Fruit fly (Drosophila melanogaster) whole organism, embryonic: ENCODE measurements around the gene sxe2.

Experiments
- Awh ChIP-seq: fragments of 200-800 bp; sonication (Bioruptor generic); IDR thresholded peaks from 2 replicates; pipeline ENCODE4, ENCODE4 v1.3.6; 2022; ENCODE audit warnings: missing biosample characterization, missing genetic modification characterization
- Blimp-1 ChIP-seq: fragments of 200-800 bp; sonication (Bioruptor generic); optimal IDR thresholded peaks from 3 replicates; lab custom pipeline; 2018; ENCODE audit warnings: missing biosample characterization, missing genetic modification characterization, mild to moderate bottlenecking, moderate library complexity, missing genetic modification reagents
- Bteb2 ChIP-seq: fragments of 200-800 bp; sonication (Bioruptor generic); optimal IDR thresholded peaks from 2 replicates; lab custom pipeline; 2016; ENCODE audit warnings: missing biosample characterization, missing genetic modification characterization
- CG10209 ChIP-seq: fragments of 200-800 bp; sonication (Bioruptor generic); optimal IDR thresholded peaks from 3 replicates; lab custom pipeline; 2017; ENCODE audit warnings: missing biosample characterization, mild to moderate bottlenecking, missing genetic modification characterization, missing genetic modification reagents
- CG10979 ChIP-seq: fragments of 200-800 bp; sonication (Bioruptor generic); optimal IDR thresholded peaks from 2 replicates; lab custom pipeline; 2018; ENCODE audit warnings: missing biosample characterization, mild to moderate bottlenecking, missing genetic modification characterization, moderate library complexity
- CG11504 ChIP-seq: fragments of 200-800 bp; sonication (Bioruptor generic); optimal IDR thresholded peaks from 3 replicates; lab custom pipeline; 2019; ENCODE audit warnings: missing biosample characterization, mild to moderate bottlenecking, missing genetic modification characterization, moderate library complexity
- CG14667 ChIP-seq: fragments of 200-800 bp; sonication (Bioruptor generic); IDR thresholded peaks from 2 replicates; pipeline ENCODE4 v1.3.6; 2022; ENCODE audit warnings: missing biosample characterization, missing genetic modification characterization
- CG15514 ChIP-seq: fragments of 200-800 bp; sonication (Bioruptor generic); optimal IDR thresholded peaks from 3 replicates; lab custom pipeline; 2017; ENCODE audit warnings: missing biosample characterization, missing genetic modification characterization, mild to moderate bottlenecking, moderate library complexity, missing genetic modification reagents
- CG15601 ChIP-seq: fragments of 200-800 bp; sonication (Bioruptor generic); optimal IDR thresholded peaks from 3 replicates; lab custom pipeline; 2019; ENCODE audit warnings: missing biosample characterization, mild to moderate bottlenecking, missing genetic modification characterization, moderate library complexity
- CG17802 ChIP-seq: fragments of 200-800 bp; sonication (Bioruptor generic); optimal IDR thresholded peaks from 2 replicates; lab custom pipeline; 2018; ENCODE audit warnings: missing biosample characterization, mild to moderate bottlenecking, missing genetic modification characterization, moderate library complexity
- CG31365 ChIP-seq: fragments of 200-800 bp; sonication (Bioruptor generic); optimal IDR thresholded peaks from 2 replicates; lab custom pipeline; 2018; ENCODE audit warnings: missing biosample characterization, mild to moderate bottlenecking, missing genetic modification characterization
- CG34224 ChIP-seq: fragments of 200-800 bp; sonication (Bioruptor generic); IDR thresholded peaks from 3 replicates; pipeline ENCODE4 v1.3.6; 2022; ENCODE audit warnings: missing biosample characterization, missing genetic modification characterization; ENCODE audit not compliant: partially characterized antibody
- CG34422 ChIP-seq: fragments of 200-800 bp; sonication (Bioruptor generic); IDR thresholded peaks from 3 replicates; pipeline ENCODE4 v1.3.6; 2022; ENCODE audit warnings: missing biosample characterization, missing genetic modification characterization
- CG4360 ChIP-seq: fragments of 200-800 bp; sonication (Bioruptor generic); IDR thresholded peaks from 2 replicates; pipeline ENCODE4 v1.3.6; 2022; ENCODE audit warnings: missing biosample characterization, missing genetic modification characterization
- CG4404 ChIP-seq: fragments of 200-800 bp; sonication (Bioruptor generic); IDR thresholded peaks from 2 replicates; pipeline ENCODE4 v1.3.6; 2022; ENCODE audit warnings: missing biosample characterization, missing genetic modification characterization
- CG4820 ChIP-seq: fragments of 200-800 bp; sonication (Bioruptor generic); optimal IDR thresholded peaks from 3 replicates; lab custom pipeline; 2016; ENCODE audit warnings: missing biosample characterization, missing genetic modification characterization
- CG8924 ChIP-seq: fragments of 200-800 bp; optimal IDR thresholded peaks from 3 replicates; lab custom pipeline; 2019; ENCODE audit warnings: missing biosample characterization, mild to moderate bottlenecking, missing genetic modification characterization, moderate library complexity
- CG9727 ChIP-seq: fragments of 200-800 bp; sonication (Bioruptor generic); optimal IDR thresholded peaks from 3 replicates; lab custom pipeline; 2017; ENCODE audit warnings: missing biosample characterization, mild to moderate bottlenecking, missing genetic modification characterization
- D ChIP-seq, 2 experiments: fragments of 200-800 bp in 1 of 2; fragments of >200 bp in 1 of 2; sonication (Bioruptor generic) in 1 of 2; optimal IDR thresholded peaks; 2 replicates in 1 of 2; 3 replicates in 1 of 2; lab custom pipeline; 2017; ENCODE audit warnings: mild to moderate bottlenecking in 1 of 2, missing biosample characterization in 1 of 2, missing genetic modification characterization in 1 of 2, missing genetic modification reagents in 1 of 2
- D19B ChIP-seq: fragments of 200-800 bp; sonication (Bioruptor generic); optimal IDR thresholded peaks from 2 replicates; lab custom pipeline; 2017; ENCODE audit warnings: missing biosample characterization, mild to moderate bottlenecking, missing genetic modification characterization
- Drgx ChIP-seq: fragments of 200-800 bp; sonication (Bioruptor generic); IDR thresholded peaks from 2 replicates; pipeline ENCODE4 v1.3.6; 2022; ENCODE audit warnings: missing biosample characterization, missing genetic modification characterization
- Jarid2 ChIP-seq: fragments of 200-800 bp; sonication (Bioruptor generic); optimal IDR thresholded peaks from 3 replicates; lab custom pipeline; 2017; ENCODE audit warnings: mild to moderate bottlenecking, missing biosample characterization, missing genetic modification reagents, missing genetic modification characterization
- MESR4 ChIP-seq: fragments of 200-800 bp; sonication (Bioruptor generic); optimal IDR thresholded peaks from 2 replicates; lab custom pipeline; 2018; ENCODE audit warnings: missing biosample characterization, mild to moderate bottlenecking, missing genetic modification characterization, moderate library complexity
- Neu2 ChIP-seq: fragments of 200-800 bp; sonication (Bioruptor generic); optimal IDR thresholded peaks from 3 replicates; lab custom pipeline; 2016; ENCODE audit warnings: missing biosample characterization, missing genetic modification characterization, borderline replicate concordance
- Opbp ChIP-seq: fragments of 200-800 bp; sonication (Bioruptor generic); IDR thresholded peaks from 3 replicates; pipeline ENCODE4 v1.3.6; 2022; ENCODE audit warnings: missing biosample characterization, missing genetic modification characterization; ENCODE audit not compliant: partially characterized antibody
- Optix ChIP-seq: fragments of 200-800 bp; sonication (Bioruptor generic); IDR thresholded peaks from 3 replicates; pipeline ENCODE4 v1.3.6; 2022; ENCODE audit warnings: missing biosample characterization, missing genetic modification characterization
- Rfx ChIP-seq: fragments of 200-800 bp; sonication (Bioruptor generic); IDR thresholded peaks from 2 replicates; pipeline ENCODE4 v1.3.6; 2022; ENCODE audit warnings: missing biosample characterization, missing genetic modification characterization
- Trl ChIP-seq, 3 experiments: fragments of >200 bp in 2 of 3; fragments of 200-800 bp in 1 of 3; sonication (Bioruptor generic) in 1 of 3; optimal IDR thresholded peaks; 2 replicates in 1 of 3; 3 replicates in 2 of 3; lab custom pipeline; 2016 to 2017; ENCODE audit warnings: missing biosample characterization in 1 of 3, missing genetic modification characterization in 1 of 3
- Xrp1 ChIP-seq: fragments of 200-800 bp; sonication (Bioruptor generic); IDR thresholded peaks from 2 replicates; pipeline ENCODE4 v1.3.6; 2022; ENCODE audit warnings: missing biosample characterization, missing genetic modification characterization
- ase ChIP-seq: fragments of 200-800 bp; sonication (Bioruptor generic); IDR thresholded peaks from 3 replicates; pipeline ENCODE4 v1.3.6; 2022; ENCODE audit warnings: missing biosample characterization, missing genetic modification characterization
- bsh ChIP-seq, 2 experiments: fragments of 200-800 bp; sonication (Bioruptor generic); optimal IDR thresholded peaks; 2 replicates each; lab custom pipeline; 2017 to 2018; ENCODE audit warnings: mild to moderate bottlenecking in 2 of 2, missing biosample characterization in 2 of 2, missing genetic modification characterization in 2 of 2, moderate library complexity in 1 of 2
- cato ChIP-seq: fragments of 200-800 bp; sonication (Bioruptor generic); optimal IDR thresholded peaks from 2 replicates; lab custom pipeline; 2016; ENCODE audit warnings: missing biosample characterization, missing genetic modification characterization, borderline replicate concordance
- cg ChIP-seq: fragments of 200-800 bp; sonication (Bioruptor generic); optimal IDR thresholded peaks from 3 replicates; lab custom pipeline; 2019; ENCODE audit warnings: missing biosample characterization, mild to moderate bottlenecking, missing genetic modification characterization, moderate library complexity
- chinmo ChIP-seq: fragments of 200-800 bp; sonication (Bioruptor generic); IDR thresholded peaks from 4 replicates; pipeline ENCODE4 v1.3.6; 2022; ENCODE audit warnings: missing biosample characterization, missing genetic modification characterization; ENCODE audit not compliant: partially characterized antibody
- dmrt11E ChIP-seq: fragments of 200-800 bp; sonication (Bioruptor generic); optimal IDR thresholded peaks from 3 replicates; lab custom pipeline; 2018; ENCODE audit warnings: missing biosample characterization, mild to moderate bottlenecking, missing genetic modification characterization, moderate library complexity
- dysf ChIP-seq: fragments of 200-800 bp; sonication (Bioruptor generic); IDR thresholded peaks from 3 replicates; pipeline ENCODE4 v1.3.6; 2022; ENCODE audit warnings: missing biosample characterization, missing genetic modification characterization
- grau ChIP-seq: fragments of 200-800 bp; optimal IDR thresholded peaks from 3 replicates; lab custom pipeline; 2019; ENCODE audit warnings: missing biosample characterization, mild to moderate bottlenecking, missing genetic modification characterization, moderate library complexity
- nau ChIP-seq: fragments of 200-800 bp; sonication (Bioruptor generic); optimal IDR thresholded peaks from 3 replicates; lab custom pipeline; 2017; ENCODE audit warnings: missing biosample characterization, mild to moderate bottlenecking, missing genetic modification characterization, missing genetic modification reagents
- otp ChIP-seq: fragments of 200-800 bp; sonication (Bioruptor generic); IDR thresholded peaks from 3 replicates; pipeline ENCODE4, ENCODE4 v1.3.6; 2022; ENCODE audit warnings: missing biosample characterization, missing genetic modification characterization
- phol ChIP-seq: fragments of 200-800 bp; sonication (Bioruptor generic); optimal IDR thresholded peaks from 3 replicates; lab custom pipeline; 2018; ENCODE audit warnings: missing biosample characterization, mild to moderate bottlenecking, missing genetic modification characterization, moderate library complexity
- pnt ChIP-seq: fragments of 200-800 bp; sonication (Bioruptor generic); optimal IDR thresholded peaks from 3 replicates; lab custom pipeline; 2016; ENCODE audit warnings: missing biosample characterization, missing genetic modification characterization
- prd ChIP-seq, 3 experiments: fragments of >200 bp in 2 of 3; fragments of 200-800 bp in 1 of 3; sonication (Bioruptor generic) in 1 of 3; optimal IDR thresholded peaks in 2 of 3; IDR thresholded peaks in 1 of 3; 2 replicates in 2 of 3; 3 replicates in 1 of 3; pipeline versions ENCODE4 v1.3.6 to Lab custom; 2017 to 2022; ENCODE audit warnings: missing biosample characterization in 1 of 3, missing genetic modification characterization in 1 of 3
- row ChIP-seq: fragments of 200-800 bp; sonication (Bioruptor generic); IDR thresholded peaks from 3 replicates; pipeline ENCODE4 v1.3.6; 2022; ENCODE audit warnings: missing biosample characterization, missing genetic modification characterization
- tio ChIP-seq: fragments of 200-800 bp; sonication (Bioruptor generic); optimal IDR thresholded peaks from 2 replicates; lab custom pipeline; 2017; ENCODE audit warnings: missing biosample characterization, missing genetic modification characterization, inconsistent platforms
- trem ChIP-seq: fragments of 200-800 bp; optimal IDR thresholded peaks from 3 replicates; lab custom pipeline; 2019; ENCODE audit warnings: missing biosample characterization, mild to moderate bottlenecking, missing genetic modification characterization, moderate library complexity
- zen ChIP-seq: fragments of 200-800 bp; sonication (Bioruptor generic); optimal IDR thresholded peaks from 3 replicates; lab custom pipeline; 2018; ENCODE audit warnings: missing biosample characterization, mild to moderate bottlenecking, missing genetic modification characterization, moderate library complexity
- zfh1 ChIP-seq: fragments of 200-800 bp; sonication (Bioruptor generic); IDR thresholded peaks from 3 replicates; pipeline ENCODE4 v1.3.6; 2022; ENCODE audit warnings: missing biosample characterization, missing genetic modification characterization

sxe2 gene

dm6 chr3R:16119441-16119840 lies 35.8 kb downstream of the sxe2 start:
- TF ChIP-seq ase (GFP tag; lab: Robert Waterston, UW) (no peak), phol (peak; percentile 16), zen (tag; lab: Kevin White, UChicago) (peak; percentile 72), CG10209 (GFP tag; lab: Kevin White, UChicago) (peak; percentile 1), Opbp (GFP tag; lab: Robert Waterston, UW) (no peak), CG17802 (tag; lab: Kevin White, UChicago) (no peak), otp (GFP tag; lab: Robert Waterston, UW) (0 out of 3 replicates have a peak, but pooled peaks have one; percentile 24), pnt (GFP tag; lab: Kevin White, UChicago) (peak; percentile 6), CG11504 (peak; percentile 22), CG31365 (tag; lab: Kevin White, UChicago) (no peak), dmrt11E (tag; lab: Kevin White, UChicago) (peak; percentile 16), zfh1 (GFP tag; lab: Robert Waterston, UW) (peak; percentile 70; the same call in 2 of the 3 replicates), row (GFP tag; lab: Robert Waterston, UW) (peak; percentile 38; the same call in 1 of the 3 replicates), dysf (GFP tag; lab: Robert Waterston, UW) (peak; percentile 37; the same call in 1 of the 3 replicates), bsh (GFP tag; optimal IDR thresholded peaks at IDR 0.05; lab: Kevin White, UChicago) (peak; percentile 10 to 74), Awh (GFP tag; lab: Robert Waterston, UW) (no peak), Drgx (peak; percentile 89), CG14667 (GFP tag; lab: Robert Waterston, UW) (peak; percentile 34; the same call in 1 of the 2 replicates), CG9727 (peak; percentile 9), prd (optimal IDR thresholded peaks at IDR 0.05; lab: Kevin White, UChicago) (no peak), prd (GFP tag; IDR thresholded peaks at IDR 0.05; lab: Robert Waterston, UW) (peak; percentile 86), CG4820 (GFP tag; lab: Kevin White, UChicago) (peak; percentile 4), Blimp-1 (GFP tag; lab: Kevin White, UChicago) (peak; percentile 16), Xrp1 (GFP tag; lab: Robert Waterston, UW) (peak; percentile 63; the same call in 1 of the 2 replicates), CG10979 (tag; lab: Kevin White, UChicago) (peak; percentile 23), CG15514 (GFP tag; lab: Kevin White, UChicago) (peak; percentile 1), D19B (GFP tag; lab: Kevin White, UChicago) (peak; percentile 54), CG4404 (peak; percentile 22; the same call in 1 of the 2 replicates), D (optimal IDR thresholded peaks at IDR 0.05; lab: Kevin White, UChicago) (no peak), D (GFP tag; optimal IDR thresholded peaks at IDR 0.05; lab: Kevin White, UChicago) (no peak), tio (GFP tag; lab: Kevin White, UChicago) (peak; percentile 2)

dm6 chr3R:16128471-16128870 lies 44.8 kb downstream of the sxe2 start:
- no peak for TF ChIP-seq row (GFP tag; lab: Robert Waterston, UW)
- no peak for TF ChIP-seq Bteb2 (GFP tag; lab: Kevin White, UChicago)
- 0 out of 4 replicates have a peak, but pooled peaks have one; percentile 64 for TF ChIP-seq chinmo (GFP tag; lab: Robert Waterston, UW)
- no peak for TF ChIP-seq Rfx (GFP tag; lab: Robert Waterston, UW)
- TF ChIP-seq cg (GFP tag; lab: Kevin White, UChicago): no peak
- TF ChIP-seq grau (tag; lab: Kevin White, UChicago): no peak
- TF ChIP-seq MESR4: no peak
- no peak for TF ChIP-seq Optix (GFP tag; lab: Robert Waterston, UW)
- peak; percentile 11 for TF ChIP-seq Jarid2
- TF ChIP-seq CG34224: 0 out of 3 replicates have a peak, but pooled peaks have one; percentile 15
- TF ChIP-seq CG34422 (GFP tag; lab: Robert Waterston, UW): 0 out of 3 replicates have a peak, but pooled peaks have one; percentile 32
- TF ChIP-seq Trl (optimal IDR thresholded peaks at IDR 0.05; lab: Kevin White, UChicago): peak; percentile 19 to 39
- TF ChIP-seq Trl (GFP tag; optimal IDR thresholded peaks at IDR 0.05; lab: Kevin White, UChicago): no peak
- TF ChIP-seq CG15601: no peak
- TF ChIP-seq trem: no peak
- no peak for TF ChIP-seq Awh (GFP tag; lab: Robert Waterston, UW)
- no peak for TF ChIP-seq CG8924
- TF ChIP-seq CG9727: no peak
- TF ChIP-seq CG4360 (GFP tag; lab: Robert Waterston, UW): no peak
- no peak for TF ChIP-seq Neu2
- TF ChIP-seq nau (GFP tag; lab: Kevin White, UChicago): no peak
- TF ChIP-seq cato (GFP tag; lab: Kevin White, UChicago): no peak
